Fruit fly (Drosophila melanogaster) whole organism, embryonic: ENCODE measurements around the gene mAcon1.

Experiments
- BEAF-32 ChIP-seq: fragments of 200-800 bp; sonication (Bioruptor generic); optimal IDR thresholded peaks from 3 replicates; lab custom pipeline; 2017; ENCODE audit warnings: missing biosample characterization, missing genetic modification characterization, mild to moderate bottlenecking, moderate library complexity, missing genetic modification reagents
- Bdp1 ChIP-seq: fragments of 200-800 bp; sonication (Bioruptor generic); optimal IDR thresholded peaks from 3 replicates; lab custom pipeline; 2016; ENCODE audit warnings: missing biosample characterization, missing genetic modification characterization
- Blimp-1 ChIP-seq: fragments of 200-800 bp; sonication (Bioruptor generic); optimal IDR thresholded peaks from 3 replicates; lab custom pipeline; 2018; ENCODE audit warnings: missing biosample characterization, missing genetic modification characterization, mild to moderate bottlenecking, moderate library complexity, missing genetic modification reagents
- C15 ChIP-seq: fragments of 200-800 bp; sonication (Bioruptor generic); IDR thresholded peaks from 3 replicates; pipeline ENCODE4 v1.3.6; 2022; ENCODE audit warnings: missing biosample characterization, missing genetic modification characterization
- CG10147 ChIP-seq: fragments of 200-800 bp; sonication (Bioruptor generic); optimal IDR thresholded peaks from 2 replicates; lab custom pipeline; 2019; ENCODE audit warnings: missing biosample characterization, mild to moderate bottlenecking, missing genetic modification characterization, moderate library complexity
- CG11456 ChIP-seq: fragments of 200-800 bp; sonication (Bioruptor generic); IDR thresholded peaks from 3 replicates; pipeline ENCODE4 v1.3.6; 2022; ENCODE audit warnings: missing biosample characterization, missing genetic modification characterization
- CG12744 ChIP-seq: fragments of 200-800 bp; sonication (Bioruptor generic); optimal IDR thresholded peaks from 2 replicates; lab custom pipeline; 2016; ENCODE audit warnings: missing biosample characterization, missing genetic modification characterization
- CG12942 ChIP-seq: fragments of 200-800 bp; sonication (Bioruptor generic); optimal IDR thresholded peaks from 3 replicates; lab custom pipeline; 2016; ENCODE audit warnings: missing biosample characterization, missing genetic modification characterization
- CG14050 ChIP-seq: fragments of 200-800 bp; sonication (Bioruptor generic); IDR thresholded peaks from 3 replicates; pipeline ENCODE4 v1.3.6; 2022; ENCODE audit warnings: missing biosample characterization, missing genetic modification characterization
- CG14667 ChIP-seq: fragments of 200-800 bp; sonication (Bioruptor generic); IDR thresholded peaks from 2 replicates; pipeline ENCODE4 v1.3.6; 2022; ENCODE audit warnings: missing biosample characterization, missing genetic modification characterization
- CG14965 ChIP-seq: fragments of 200-800 bp; sonication (Bioruptor generic); optimal IDR thresholded peaks from 2 replicates; lab custom pipeline; 2016; ENCODE audit warnings: missing biosample characterization, missing genetic modification characterization, borderline replicate concordance
- CG16779 ChIP-seq: fragments of 200-800 bp; sonication (Bioruptor generic); IDR thresholded peaks from 2 replicates; pipeline ENCODE4 v1.3.6; 2022; ENCODE audit warnings: missing biosample characterization, missing genetic modification characterization
- CG16813 ChIP-seq: fragments of 200-800 bp; sonication (Bioruptor generic); IDR thresholded peaks from 3 replicates; pipeline ENCODE4 v1.3.6; 2022; ENCODE audit warnings: missing biosample characterization, missing genetic modification characterization; ENCODE audit not compliant: partially characterized antibody
- CG18476 ChIP-seq: fragments of 200-800 bp; sonication (Bioruptor generic); optimal IDR thresholded peaks from 2 replicates; lab custom pipeline; 2016; ENCODE audit warnings: missing biosample characterization, mild to moderate bottlenecking, missing genetic modification characterization
- CG2120 ChIP-seq: fragments of 200-800 bp; sonication (Bioruptor generic); optimal IDR thresholded peaks from 3 replicates; lab custom pipeline; 2016; ENCODE audit warnings: missing biosample characterization, missing genetic modification characterization
- CG3163 ChIP-seq: fragments of 200-800 bp; sonication (Bioruptor generic); optimal IDR thresholded peaks from 3 replicates; lab custom pipeline; 2016; ENCODE audit warnings: missing biosample characterization, missing genetic modification characterization
- CG32532 ChIP-seq: fragments of 200-800 bp; sonication (Bioruptor generic); IDR thresholded peaks from 2 replicates; pipeline ENCODE4 v1.3.6; 2022; ENCODE audit warnings: missing biosample characterization, missing genetic modification characterization
- CG6654 ChIP-seq: fragments of 200-800 bp; sonication (Bioruptor generic); optimal IDR thresholded peaks from 2 replicates; lab custom pipeline; 2017; ENCODE audit warnings: missing biosample characterization, mild to moderate bottlenecking, missing genetic modification characterization
- CG7357 ChIP-seq: fragments of 200-800 bp; sonication (Bioruptor generic); IDR thresholded peaks from 3 replicates; pipeline ENCODE4 v1.3.6; 2022; ENCODE audit warnings: missing biosample characterization, missing genetic modification characterization
- CG7928 ChIP-seq: fragments of 200-800 bp; sonication (Bioruptor generic); optimal IDR thresholded peaks from 2 replicates; lab custom pipeline; 2017; ENCODE audit warnings: missing biosample characterization, mild to moderate bottlenecking, missing genetic modification characterization
- CG7987 ChIP-seq: fragments of 200-800 bp; sonication (Bioruptor generic); optimal IDR thresholded peaks from 2 replicates; lab custom pipeline; 2018; ENCODE audit warnings: missing biosample characterization, mild to moderate bottlenecking, missing genetic modification characterization, moderate library complexity
- Dip2 ChIP-seq: fragments of 200-800 bp; sonication (Bioruptor generic); IDR thresholded peaks from 2 replicates; pipeline ENCODE4 v1.3.6; 2022; ENCODE audit warnings: missing biosample characterization, missing genetic modification characterization
- GATAe ChIP-seq: fragments of 200-800 bp; sonication (Bioruptor generic); conservative IDR thresholded peaks from 2 replicates; pipeline ENCODE4 v1.3.6; 2022; ENCODE audit warnings: missing biosample characterization, missing genetic modification characterization
- Gsc ChIP-seq: fragments of 200-800 bp; sonication (Bioruptor generic); IDR thresholded peaks from 2 replicates; pipeline ENCODE4 v1.3.6; 2022; ENCODE audit warnings: missing biosample characterization, missing genetic modification characterization
- Hand ChIP-seq: fragments of 200-800 bp; sonication (Bioruptor generic); optimal IDR thresholded peaks from 2 replicates; lab custom pipeline; 2017; ENCODE audit warnings: mild to moderate bottlenecking, missing biosample characterization, missing genetic modification reagents, missing genetic modification characterization
- Hmx ChIP-seq: fragments of 200-800 bp; sonication (Bioruptor generic); optimal IDR thresholded peaks from 2 replicates; lab custom pipeline; 2016; ENCODE audit warnings: missing biosample characterization, missing genetic modification characterization
- Hr3 ChIP-seq: fragments of 200-800 bp; sonication (Bioruptor generic); optimal IDR thresholded peaks from 3 replicates; lab custom pipeline; 2016; ENCODE audit warnings: missing biosample characterization, missing genetic modification characterization
- Jarid2 ChIP-seq: fragments of 200-800 bp; sonication (Bioruptor generic); optimal IDR thresholded peaks from 3 replicates; lab custom pipeline; 2017; ENCODE audit warnings: mild to moderate bottlenecking, missing biosample characterization, missing genetic modification reagents, missing genetic modification characterization
- NFAT ChIP-seq: fragments of 200-800 bp; sonication (Bioruptor generic); IDR thresholded peaks from 2 replicates; pipeline ENCODE4 v1.3.6; 2022; ENCODE audit warnings: missing biosample characterization, missing genetic modification characterization
- NK7.1 ChIP-seq: fragments of 200-800 bp; sonication (Bioruptor generic); optimal IDR thresholded peaks from 3 replicates; lab custom pipeline; 2016; ENCODE audit warnings: missing biosample characterization, missing genetic modification characterization
- Nf-YB ChIP-seq: fragments of 200-800 bp; sonication (Bioruptor generic); optimal IDR thresholded peaks from 3 replicates; lab custom pipeline; 2019; ENCODE audit warnings: missing biosample characterization, mild to moderate bottlenecking, missing genetic modification characterization, moderate library complexity
- Rx ChIP-seq: fragments of 200-800 bp; sonication (Bioruptor generic); IDR thresholded peaks from 2 replicates; pipeline ENCODE4 v1.3.6; 2022; ENCODE audit warnings: missing biosample characterization, missing genetic modification characterization
- Scr ChIP-seq: fragments of 200-800 bp; sonication (Bioruptor generic); IDR thresholded peaks from 2 replicates; pipeline ENCODE4 v1.3.6; 2022; ENCODE audit warnings: missing biosample characterization, missing genetic modification characterization; ENCODE audit not compliant: partially characterized antibody
- Trl ChIP-seq, 3 experiments: fragments of >200 bp in 2 of 3; fragments of 200-800 bp in 1 of 3; sonication (Bioruptor generic) in 1 of 3; optimal IDR thresholded peaks; 2 replicates in 1 of 3; 3 replicates in 2 of 3; lab custom pipeline; 2016 to 2017; ENCODE audit warnings: missing biosample characterization in 1 of 3, missing genetic modification characterization in 1 of 3
- al ChIP-seq: fragments of 200-800 bp; sonication (Bioruptor generic); IDR thresholded peaks from 2 replicates; pipeline ENCODE4 v1.3.6; 2022; ENCODE audit warnings: missing biosample characterization, missing genetic modification characterization
- ase ChIP-seq: fragments of 200-800 bp; sonication (Bioruptor generic); IDR thresholded peaks from 3 replicates; pipeline ENCODE4 v1.3.6; 2022; ENCODE audit warnings: missing biosample characterization, missing genetic modification characterization
- az2 ChIP-seq: fragments of 200-800 bp; sonication (Bioruptor generic); optimal IDR thresholded peaks from 3 replicates; lab custom pipeline; 2016; ENCODE audit warnings: missing biosample characterization, missing genetic modification characterization
- ci ChIP-seq: fragments of 200-800 bp; sonication (Bioruptor generic); IDR thresholded peaks from 3 replicates; pipeline ENCODE4 v1.3.6; 2022; ENCODE audit warnings: missing biosample characterization, missing genetic modification characterization
- emc ChIP-seq: fragments of 200-800 bp; sonication (Bioruptor generic); optimal IDR thresholded peaks from 2 replicates; lab custom pipeline; 2016; ENCODE audit warnings: missing biosample characterization, missing genetic modification characterization
- gce ChIP-seq: fragments of 200-800 bp; sonication (Bioruptor generic); IDR thresholded peaks from 3 replicates; pipeline ENCODE4 v1.3.6; 2022; ENCODE audit warnings: missing biosample characterization, missing genetic modification characterization
- gfzf ChIP-seq: fragments of 200-800 bp; sonication (Bioruptor generic); optimal IDR thresholded peaks from 2 replicates; lab custom pipeline; 2016; ENCODE audit warnings: missing biosample characterization, mild to moderate bottlenecking, missing genetic modification characterization, moderate library complexity
- nom ChIP-seq: fragments of 200-800 bp; sonication (Bioruptor generic); optimal IDR thresholded peaks from 2 replicates; lab custom pipeline; 2017; ENCODE audit warnings: missing biosample characterization, missing genetic modification characterization, mild to moderate bottlenecking, moderate library complexity, missing genetic modification reagents
- org-1 ChIP-seq: fragments of 200-800 bp; sonication (Bioruptor generic); optimal IDR thresholded peaks from 2 replicates; lab custom pipeline; 2017; ENCODE audit warnings: missing biosample characterization, missing genetic modification characterization
- pros ChIP-seq: fragments of 200-800 bp; sonication (Bioruptor generic); optimal IDR thresholded peaks from 3 replicates; lab custom pipeline; 2019; ENCODE audit warnings: missing biosample characterization, mild to moderate bottlenecking, missing genetic modification characterization, moderate library complexity
- sisA ChIP-seq: fragments of 200-800 bp; sonication (Bioruptor generic); IDR thresholded peaks from 2 replicates; pipeline ENCODE4 v1.3.6; 2022; ENCODE audit warnings: missing biosample characterization, missing genetic modification characterization
- tll ChIP-seq, 2 experiments: fragments of 200-800 bp in 1 of 2; fragments of >200 bp in 1 of 2; sonication (Bioruptor generic) in 1 of 2; optimal IDR thresholded peaks; 2 replicates each; lab custom pipeline; 2017 to 2019; ENCODE audit warnings: missing biosample characterization in 2 of 2, missing genetic modification characterization in 2 of 2, mild to moderate bottlenecking in 1 of 2, moderate library complexity in 1 of 2
- trh ChIP-seq: fragments of 200-800 bp; sonication (Bioruptor generic); optimal IDR thresholded peaks from 2 replicates; lab custom pipeline; 2016; ENCODE audit warnings: missing biosample characterization, missing genetic modification characterization
- yki ChIP-seq: fragments of >200 bp; optimal IDR thresholded peaks from 3 replicates; lab custom pipeline; 2018

mAcon1 gene

dm6 chr2L:21168295-21169159, at the start of gene mAcon1, which contains the start of the genes CG43345 and CG43346 (continued):
- TF ChIP-seq CG14050 (GFP tag; lab: Robert Waterston, UW) = peak; percentile 27; the same call in 2 of the 3 replicates
- TF ChIP-seq CG14667 (GFP tag; lab: Robert Waterston, UW) = 0 out of 2 replicates have a peak, but pooled peaks have one; percentile 39
- peak; percentile 73 for TF ChIP-seq al (GFP tag; lab: Robert Waterston, UW)
- peak; percentile 75 for TF ChIP-seq nom (GFP tag; lab: Kevin White, UChicago)
- peak; percentile 78 for TF ChIP-seq CG3163 (GFP tag; lab: Kevin White, UChicago)
- TF ChIP-seq CG7357 (GFP tag; lab: Robert Waterston, UW) = peak; percentile 59; the same call in 1 of the 3 replicates
- peak; percentile 39 for TF ChIP-seq gfzf (GFP tag; lab: Kevin White, UChicago)
- 0 out of 2 replicates have a peak, but pooled peaks have one; percentile 8 for TF ChIP-seq Gsc (GFP tag; lab: Robert Waterston, UW)
- TF ChIP-seq Hr3 (GFP tag; lab: Kevin White, UChicago) = peak; percentile 76
- no peak for TF ChIP-seq Dip2 (GFP tag; lab: Robert Waterston, UW)
- peak; percentile 81 for TF ChIP-seq CG10147 (GFP tag; lab: Kevin White, UChicago)
- peak; percentile 48 for TF ChIP-seq BEAF-32 (GFP tag; lab: Kevin White, UChicago)
- TF ChIP-seq CG2120 (GFP tag; lab: Kevin White, UChicago) = peak; percentile 93
- TF ChIP-seq CG7928 (GFP tag; lab: Kevin White, UChicago) = peak; percentile 57
- TF ChIP-seq CG16779 (GFP tag; lab: Robert Waterston, UW) = no peak
- no peak for TF ChIP-seq C15
- TF ChIP-seq Hmx (GFP tag; lab: Kevin White, UChicago) = peak; percentile 34
- TF ChIP-seq Bdp1 (GFP tag; lab: Kevin White, UChicago) = peak; percentile 86
- TF ChIP-seq gce = no peak
- TF ChIP-seq CG11456 (GFP tag; lab: Robert Waterston, UW) = 0 out of 3 replicates have a peak, but pooled peaks have one; percentile 61
- TF ChIP-seq Nf-YB = peak; percentile 47
- no peak for TF ChIP-seq ase (GFP tag; lab: Robert Waterston, UW)
- TF ChIP-seq CG7987 (GFP tag; lab: Kevin White, UChicago) = peak; percentile 69
- TF ChIP-seq Hand (GFP tag; lab: Kevin White, UChicago) = no peak
- peak; percentile 60 for TF ChIP-seq sisA (GFP tag; lab: Robert Waterston, UW)
- 0 out of 2 replicates have a peak, but pooled peaks have one; percentile 33 for TF ChIP-seq Rx (GFP tag; lab: Robert Waterston, UW)
- TF ChIP-seq ci (GFP tag; lab: Robert Waterston, UW) = no peak
- peak; percentile 23 for TF ChIP-seq CG6654 (GFP tag; lab: Kevin White, UChicago)
- TF ChIP-seq trh (GFP tag; lab: Kevin White, UChicago) = peak; percentile 28
- peak; percentile 15 to 83 for TF ChIP-seq tll (GFP tag; optimal IDR thresholded peaks at IDR 0.05; lab: Kevin White, UChicago)
- TF ChIP-seq CG12942 (GFP tag; lab: Kevin White, UChicago) = peak; percentile 73
- TF ChIP-seq CG32532 (GFP tag; lab: Robert Waterston, UW) = peak; percentile 54; the same call in 1 of the 2 replicates
- no peak for TF ChIP-seq Jarid2 (GFP tag; lab: Kevin White, UChicago)
- TF ChIP-seq CG12744 = peak; percentile 70
- no peak; the same call in 2 of the 3 replicates for TF ChIP-seq CG16813 (GFP tag; lab: Robert Waterston, UW)
- TF ChIP-seq Trl (optimal IDR thresholded peaks at IDR 0.05; lab: Kevin White, UChicago) = no peak
- peak; percentile 86 for TF ChIP-seq Trl (GFP tag; optimal IDR thresholded peaks at IDR 0.05; lab: Kevin White, UChicago)
- TF ChIP-seq pros = no peak
- no peak for TF ChIP-seq yki (lab: Kevin White, UChicago)
- peak; percentile 76 for TF ChIP-seq az2 (GFP tag; lab: Kevin White, UChicago)
- TF ChIP-seq Scr (GFP tag; lab: Robert Waterston, UW) = no peak
- TF ChIP-seq org-1 (GFP tag; lab: Kevin White, UChicago) = peak; percentile 62
- TF ChIP-seq Blimp-1 (GFP tag; lab: Kevin White, UChicago) = no peak
- no peak for TF ChIP-seq NFAT (GFP tag; lab: Robert Waterston, UW)
- TF ChIP-seq CG14965 (GFP tag; lab: Kevin White, UChicago) = peak; percentile 26
- TF ChIP-seq emc = peak; percentile 84
- peak; percentile 81 for TF ChIP-seq NK7.1
- TF ChIP-seq GATAe (GFP tag; lab: Robert Waterston, UW) = no peak; the same call in 1 of the 2 replicates
- peak; percentile 68 for TF ChIP-seq CG18476 (GFP tag; lab: Kevin White, UChicago)
